Fruit fly (Drosophila melanogaster) whole organism, embryonic: ENCODE measurements around the gene CG18135.

Experiments
- Awh ChIP-seq: fragments of 200-800 bp; sonication (Bioruptor generic); IDR thresholded peaks from 2 replicates; pipeline ENCODE4, ENCODE4 v1.3.6; 2022; ENCODE audit warnings: missing biosample characterization, missing genetic modification characterization
- B-H2 ChIP-seq: fragments of 200-800 bp; sonication (Bioruptor generic); optimal IDR thresholded peaks from 2 replicates; lab custom pipeline; 2018; ENCODE audit warnings: missing biosample characterization, mild to moderate bottlenecking, missing genetic modification characterization
- CG10543 ChIP-seq: fragments of 200-800 bp; sonication (Bioruptor generic); optimal IDR thresholded peaks from 3 replicates; lab custom pipeline; 2017; ENCODE audit warnings: missing biosample characterization, mild to moderate bottlenecking, missing genetic modification characterization, moderate library complexity
- CG10959 ChIP-seq: fragments of 200-800 bp; sonication (Bioruptor generic); IDR thresholded peaks from 2 replicates; pipeline ENCODE4 v1.3.6; 2022; ENCODE audit warnings: missing biosample characterization, missing genetic modification characterization
- CG10979 ChIP-seq: fragments of 200-800 bp; sonication (Bioruptor generic); optimal IDR thresholded peaks from 2 replicates; lab custom pipeline; 2018; ENCODE audit warnings: missing biosample characterization, mild to moderate bottlenecking, missing genetic modification characterization, moderate library complexity
- CG12236 ChIP-seq: fragments of 200-800 bp; sonication (Bioruptor generic); optimal IDR thresholded peaks from 2 replicates; lab custom pipeline; 2016; ENCODE audit warnings: missing biosample characterization, missing genetic modification characterization
- CG12391 ChIP-seq: fragments of 200-800 bp; sonication (Bioruptor generic); optimal IDR thresholded peaks from 3 replicates; lab custom pipeline; 2018; ENCODE audit warnings: missing biosample characterization, mild to moderate bottlenecking, missing genetic modification characterization, moderate library complexity
- CG12744 ChIP-seq: fragments of 200-800 bp; sonication (Bioruptor generic); optimal IDR thresholded peaks from 2 replicates; lab custom pipeline; 2016; ENCODE audit warnings: missing biosample characterization, missing genetic modification characterization
- CG12769 ChIP-seq: fragments of 200-800 bp; sonication (Bioruptor generic); optimal IDR thresholded peaks from 2 replicates; lab custom pipeline; 2019; ENCODE audit warnings: missing biosample characterization, mild to moderate bottlenecking, missing genetic modification characterization, moderate library complexity
- CG13894 ChIP-seq: fragments of 200-800 bp; sonication (Bioruptor generic); optimal IDR thresholded peaks from 3 replicates; lab custom pipeline; 2018; ENCODE audit warnings: missing biosample characterization, mild to moderate bottlenecking, missing genetic modification characterization, moderate library complexity
- CG1602 ChIP-seq: fragments of 200-800 bp; sonication (Bioruptor generic); optimal IDR thresholded peaks from 3 replicates; lab custom pipeline; 2016; ENCODE audit warnings: missing biosample characterization, missing genetic modification characterization
- CG17359 ChIP-seq: fragments of 200-800 bp; sonication (Bioruptor generic); optimal IDR thresholded peaks from 3 replicates; lab custom pipeline; 2018; ENCODE audit warnings: missing biosample characterization, mild to moderate bottlenecking, missing genetic modification characterization, moderate library complexity
- CG18599 ChIP-seq: fragments of 200-800 bp; sonication (Bioruptor generic); optimal IDR thresholded peaks from 3 replicates; lab custom pipeline; 2017; ENCODE audit warnings: missing biosample characterization, missing genetic modification characterization, mild to moderate bottlenecking, moderate library complexity, missing genetic modification reagents
- CG30020 ChIP-seq: fragments of 200-800 bp; optimal IDR thresholded peaks from 2 replicates; lab custom pipeline; 2019; ENCODE audit warnings: missing biosample characterization, mild to moderate bottlenecking, missing genetic modification characterization, moderate library complexity
- CG33557 ChIP-seq: fragments of 200-800 bp; sonication (Bioruptor generic); optimal IDR thresholded peaks from 2 replicates; lab custom pipeline; 2019; ENCODE audit warnings: missing biosample characterization, mild to moderate bottlenecking, missing genetic modification characterization, moderate library complexity
- CG34376 ChIP-seq: fragments of 200-800 bp; sonication (Bioruptor generic); optimal IDR thresholded peaks from 2 replicates; lab custom pipeline; 2018; ENCODE audit warnings: missing biosample characterization, mild to moderate bottlenecking, missing genetic modification characterization
- CG4404 ChIP-seq: fragments of 200-800 bp; sonication (Bioruptor generic); IDR thresholded peaks from 2 replicates; pipeline ENCODE4 v1.3.6; 2022; ENCODE audit warnings: missing biosample characterization, missing genetic modification characterization
- CG6854 ChIP-seq: fragments of 200-800 bp; sonication (Bioruptor generic); optimal IDR thresholded peaks from 3 replicates; lab custom pipeline; 2017; ENCODE audit warnings: missing biosample characterization, mild to moderate bottlenecking, missing genetic modification characterization
- CG7786 ChIP-seq: fragments of 200-800 bp; sonication (Bioruptor generic); optimal IDR thresholded peaks from 2 replicates; lab custom pipeline; 2016; ENCODE audit warnings: missing biosample characterization, missing genetic modification characterization
- CG9215 ChIP-seq: fragments of 200-800 bp; sonication (Bioruptor generic); IDR thresholded peaks from 2 replicates; pipeline ENCODE4 v1.3.6; 2022; ENCODE audit warnings: missing biosample characterization, missing genetic modification characterization
- CG9817 ChIP-seq: fragments of 200-800 bp; sonication (Bioruptor generic); optimal IDR thresholded peaks from 2 replicates; lab custom pipeline; 2018; ENCODE audit warnings: missing biosample characterization, mild to moderate bottlenecking, missing genetic modification characterization, moderate library complexity
- CrebB ChIP-seq: fragments of 200-800 bp; sonication (Bioruptor generic); optimal IDR thresholded peaks from 3 replicates; lab custom pipeline; 2018; ENCODE audit warnings: missing biosample characterization, mild to moderate bottlenecking, missing genetic modification characterization
- D19A ChIP-seq: fragments of 200-800 bp; optimal IDR thresholded peaks from 3 replicates; lab custom pipeline; 2019; ENCODE audit warnings: missing biosample characterization, mild to moderate bottlenecking, missing genetic modification characterization, moderate library complexity
- Dref ChIP-seq: fragments of 200-800 bp; sonication (Bioruptor generic); IDR thresholded peaks from 2 replicates; pipeline ENCODE4 v1.3.6; 2022; ENCODE audit warnings: missing biosample characterization, missing genetic modification characterization
- E2f2 ChIP-seq: fragments of 200-800 bp; sonication (Bioruptor generic); IDR thresholded peaks from 2 replicates; pipeline ENCODE4 v1.3.6; 2022; ENCODE audit warnings: missing biosample characterization, missing genetic modification characterization
- Elba2 ChIP-seq: fragments of 200-800 bp; sonication (Bioruptor generic); optimal IDR thresholded peaks from 3 replicates; lab custom pipeline; 2016; ENCODE audit warnings: missing biosample characterization, missing genetic modification characterization
- Fer1 ChIP-seq: fragments of 200-800 bp; sonication (Bioruptor generic); optimal IDR thresholded peaks from 2 replicates; lab custom pipeline; 2017; ENCODE audit warnings: missing biosample characterization, mild to moderate bottlenecking, missing genetic modification characterization
- H15 ChIP-seq: fragments of 200-800 bp; sonication (Bioruptor generic); IDR thresholded peaks from 3 replicates; pipeline ENCODE4 v1.3.6; 2022; ENCODE audit warnings: missing biosample characterization, missing genetic modification characterization
- Med ChIP-seq: fragments of 200-800 bp; sonication (Bioruptor generic); peaks from one replicate; lab custom pipeline; 2016; ENCODE audit warnings: missing biosample characterization, missing genetic modification characterization, mild to moderate bottlenecking, inconsistent platforms, moderate library complexity
- NK7.1 ChIP-seq: fragments of 200-800 bp; sonication (Bioruptor generic); optimal IDR thresholded peaks from 3 replicates; lab custom pipeline; 2016; ENCODE audit warnings: missing biosample characterization, missing genetic modification characterization
- Nf-YA ChIP-seq: fragments of 200-800 bp; sonication (Bioruptor generic); IDR thresholded peaks from 2 replicates; pipeline ENCODE4 v1.3.6; 2022; ENCODE audit warnings: missing biosample characterization, missing genetic modification characterization
- Nf-YC ChIP-seq: fragments of 200-800 bp; optimal IDR thresholded peaks from 3 replicates; lab custom pipeline; 2019; ENCODE audit warnings: missing biosample characterization, mild to moderate bottlenecking, missing genetic modification characterization, moderate library complexity
- Sry-δ ChIP-seq: fragments of 200-800 bp; sonication (Bioruptor generic); optimal IDR thresholded peaks from 2 replicates; lab custom pipeline; 2016; ENCODE audit warnings: missing biosample characterization, missing genetic modification characterization
- Ssrp ChIP-seq: fragments of 200-800 bp; sonication (Bioruptor generic); optimal IDR thresholded peaks from 2 replicates; lab custom pipeline; 2018; ENCODE audit warnings: missing biosample characterization, mild to moderate bottlenecking, missing genetic modification characterization, moderate library complexity
- caup ChIP-seq: fragments of 200-800 bp; sonication (Bioruptor generic); optimal IDR thresholded peaks from 3 replicates; lab custom pipeline; 2017; ENCODE audit warnings: missing biosample characterization, mild to moderate bottlenecking, missing genetic modification characterization, moderate library complexity; ENCODE audit not compliant: severe bottlenecking
- chinmo ChIP-seq: fragments of 200-800 bp; sonication (Bioruptor generic); IDR thresholded peaks from 4 replicates; pipeline ENCODE4 v1.3.6; 2022; ENCODE audit warnings: missing biosample characterization, missing genetic modification characterization; ENCODE audit not compliant: partially characterized antibody
- crol ChIP-seq: fragments of 200-800 bp; sonication (Bioruptor generic); IDR thresholded peaks from 2 replicates; pipeline ENCODE4 v1.3.6; 2022; ENCODE audit warnings: missing biosample characterization, missing genetic modification characterization
- gce ChIP-seq: fragments of 200-800 bp; sonication (Bioruptor generic); IDR thresholded peaks from 3 replicates; pipeline ENCODE4 v1.3.6; 2022; ENCODE audit warnings: missing biosample characterization, missing genetic modification characterization
- grn ChIP-seq: fragments of 200-800 bp; sonication (Bioruptor generic); optimal IDR thresholded peaks from 3 replicates; lab custom pipeline; 2017; ENCODE audit warnings: missing biosample characterization, missing genetic modification characterization
- gsb-n ChIP-seq: fragments of 200-800 bp; sonication (Bioruptor generic); optimal IDR thresholded peaks from 3 replicates; lab custom pipeline; 2018; ENCODE audit warnings: missing biosample characterization, mild to moderate bottlenecking, missing genetic modification characterization
- kah ChIP-seq: fragments of 200-800 bp; sonication (Bioruptor generic); optimal IDR thresholded peaks from 2 replicates; lab custom pipeline; 2018; ENCODE audit warnings: missing biosample characterization, mild to moderate bottlenecking, missing genetic modification characterization
- kni ChIP-seq: fragments of 200-800 bp; sonication (Bioruptor generic); optimal IDR thresholded peaks from 3 replicates; lab custom pipeline; 2017; ENCODE audit warnings: mild to moderate bottlenecking, missing biosample characterization, missing genetic modification reagents, missing genetic modification characterization
- knrl ChIP-seq: fragments of 200-800 bp; sonication (Bioruptor generic); IDR thresholded peaks from 3 replicates; pipeline ENCODE4 v1.3.6; 2022; ENCODE audit warnings: missing biosample characterization, missing genetic modification characterization; ENCODE audit not compliant: partially characterized antibody
- mirr ChIP-seq: fragments of 200-800 bp; sonication (Bioruptor generic); optimal IDR thresholded peaks from 3 replicates; lab custom pipeline; 2018; ENCODE audit warnings: missing biosample characterization, mild to moderate bottlenecking, missing genetic modification characterization
- otp ChIP-seq: fragments of 200-800 bp; sonication (Bioruptor generic); IDR thresholded peaks from 3 replicates; pipeline ENCODE4, ENCODE4 v1.3.6; 2022; ENCODE audit warnings: missing biosample characterization, missing genetic modification characterization
- schlank ChIP-seq: fragments of 200-800 bp; sonication (Bioruptor generic); optimal IDR thresholded peaks from 2 replicates; lab custom pipeline; 2018; ENCODE audit warnings: missing biosample characterization, mild to moderate bottlenecking, missing genetic modification characterization
- sens ChIP-seq: fragments of 200-800 bp; sonication (Bioruptor generic); peaks from one replicate; lab custom pipeline; 2016; ENCODE audit warnings: missing biosample characterization, missing genetic modification characterization
- slp2 ChIP-seq: fragments of 200-800 bp; sonication (Bioruptor generic); optimal IDR thresholded peaks from 2 replicates; lab custom pipeline; 2016; ENCODE audit warnings: missing biosample characterization, missing genetic modification characterization
- trem ChIP-seq: fragments of 200-800 bp; optimal IDR thresholded peaks from 3 replicates; lab custom pipeline; 2019; ENCODE audit warnings: missing biosample characterization, mild to moderate bottlenecking, missing genetic modification characterization, moderate library complexity
- vvl ChIP-seq: fragments of 200-800 bp; sonication (Bioruptor generic); IDR thresholded peaks from 2 replicates; pipeline ENCODE4 v1.3.6; 2022; ENCODE audit warnings: missing biosample characterization, missing genetic modification characterization
- zfh1 ChIP-seq: fragments of 200-800 bp; sonication (Bioruptor generic); IDR thresholded peaks from 3 replicates; pipeline ENCODE4 v1.3.6; 2022; ENCODE audit warnings: missing biosample characterization, missing genetic modification characterization

CG18135 gene

DNA sequence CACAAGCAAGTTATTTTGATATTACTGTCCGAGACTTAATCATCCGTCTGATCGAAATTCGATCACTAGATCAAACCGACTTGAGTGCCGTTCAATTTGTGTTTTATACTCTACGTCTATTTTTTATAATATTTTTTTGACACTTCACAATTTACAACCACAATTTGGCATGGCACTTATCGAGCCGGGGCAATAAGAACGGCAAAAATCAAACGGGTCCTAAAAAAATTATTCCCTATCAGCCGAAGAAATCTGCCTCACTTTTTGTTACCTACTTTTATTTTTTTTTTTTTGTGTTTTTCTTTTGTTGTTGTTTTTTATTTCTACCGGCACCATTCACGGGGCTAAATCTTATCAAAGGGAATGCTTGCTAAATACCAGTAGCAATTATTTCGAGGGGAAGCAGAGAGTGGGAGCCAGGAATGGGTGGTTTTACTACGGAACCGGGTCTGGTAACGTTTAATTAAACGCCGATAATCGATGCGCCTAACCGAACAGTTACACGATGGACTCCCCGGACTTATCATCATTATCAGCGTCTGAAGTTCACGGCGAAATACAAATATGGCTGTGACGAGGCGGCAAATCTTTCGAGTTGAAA lies 17.5 kb upstream of the CG18135 start (continued):
- TF ChIP-seq gsb-n (tag; lab: Kevin White, UChicago) (no peak), Nf-YC (tag; lab: Kevin White, UChicago) (no peak), CG17359 (tag; lab: Kevin White, UChicago) (no peak), CG9215 (no peak), E2f2 (GFP tag; lab: Robert Waterston, UW) (no peak), B-H2 (GFP tag; lab: Kevin White, UChicago) (peak; percentile 11), caup (GFP tag; lab: Kevin White, UChicago) (peak; percentile 35), Fer1 (GFP tag; lab: Kevin White, UChicago) (no peak), slp2 (GFP tag; lab: Kevin White, UChicago) (no peak), sens (GFP tag; lab: Kevin White, UChicago) (peak; percentile 24), CG18599 (GFP tag; lab: Kevin White, UChicago) (no peak), kah (GFP tag; lab: Kevin White, UChicago) (no peak), CG30020 (no peak), Ssrp (no peak), CG33557 (GFP tag; lab: Kevin White, UChicago) (no peak), grn (GFP tag; lab: Kevin White, UChicago) (peak; percentile 89), CG10979 (tag; lab: Kevin White, UChicago) (no peak), D19A (tag; lab: Kevin White, UChicago) (no peak), CG12744 (no peak), H15 (GFP tag; lab: Robert Waterston, UW) (no peak), chinmo (GFP tag; lab: Robert Waterston, UW) (no peak), CG34376 (GFP tag; lab: Kevin White, UChicago) (peak; percentile 44), gce (GFP tag; lab: Robert Waterston, UW) (no peak)

DNA sequence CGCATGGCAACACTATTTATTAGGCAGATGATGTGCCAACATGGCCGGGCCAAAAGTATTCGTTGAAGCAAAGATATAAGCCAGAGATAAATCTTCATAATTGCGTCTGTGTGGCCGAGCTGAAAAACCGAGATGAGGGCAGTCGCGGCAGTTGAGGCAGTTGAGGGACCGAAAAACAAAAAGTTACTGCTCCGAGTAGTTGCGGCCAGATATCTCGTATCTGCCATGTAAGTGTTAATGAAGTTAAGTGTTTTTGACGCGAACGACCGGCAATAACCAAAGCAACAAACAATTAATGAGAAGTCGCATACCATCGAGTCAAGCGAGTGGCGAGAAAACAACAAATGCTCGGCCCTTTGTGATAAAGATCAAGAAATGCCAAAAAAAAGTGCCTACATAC lies 16.7 kb upstream of the CG18135 start:
- TF ChIP-seq Nf-YA (GFP tag; lab: Robert Waterston, UW) (no peak), CG4404 (GFP tag; lab: Robert Waterston, UW) (no peak), CG12769 (tag; lab: Kevin White, UChicago) (peak; percentile 20), CG12236 (GFP tag; lab: Kevin White, UChicago) (no peak), CG9817 (tag; lab: Kevin White, UChicago) (no peak), knrl (no peak), CG7786 (GFP tag; lab: Kevin White, UChicago) (no peak), zfh1 (GFP tag; lab: Robert Waterston, UW) (0 out of 3 replicates have a peak, but pooled peaks have one; percentile 22), CG1602 (no peak), NK7.1 (no peak), Elba2 (no peak), vvl (GFP tag; lab: Robert Waterston, UW) (peak; percentile 11; the same call in 1 of the 2 replicates), CG10543 (GFP tag; lab: Kevin White, UChicago) (peak; percentile 10), trem (tag; lab: Kevin White, UChicago) (no peak), mirr (GFP tag; lab: Kevin White, UChicago) (peak; percentile 70), kni (GFP tag; lab: Kevin White, UChicago) (no peak), otp (GFP tag; lab: Robert Waterston, UW) (peak; percentile 51; the same call in 1 of the 3 replicates), CG12391 (tag; lab: Kevin White, UChicago) (no peak), Med (GFP tag; lab: Kevin White, UChicago) (peak; percentile 8), schlank (tag; lab: Kevin White, UChicago) (no peak), crol (GFP tag; lab: Robert Waterston, UW) (peak; percentile 43; the same call in 1 of the 2 replicates), Awh (GFP tag; lab: Robert Waterston, UW) (peak; percentile 75), Sry-δ (GFP tag; lab: Kevin White, UChicago) (no peak), CrebB (tag; lab: Kevin White, UChicago) (no peak), CG13894 (peak; percentile 12), Dref (no peak), CG10959 (GFP tag; lab: Robert Waterston, UW) (no peak), CG6854 (no peak)
